Worm (Caenorhabditis elegans) whole organism, early embryonic: Measurements from ENCODE around the gene dop-1.
A peak's percentile ranks its signal among the peaks of the same experiment; 100 is the strongest.

Experiments
- F13C5.2 ChIP-seq: sonication (generic microtip); optimal IDR thresholded peaks from 2 replicates; lab custom pipeline; 2017; ENCODE audit warnings: mild to moderate bottlenecking, missing genetic modification characterization, inconsistent platforms, missing compliant biosample characterization
- ama-1 ChIP-seq: fragments of 150-350 bp; optimal IDR thresholded peaks from 2 replicates; lab custom pipeline; 2014
- ceh-13 ChIP-seq: fragments of 200-800 bp; sonication (Bioruptor generic); optimal IDR thresholded peaks from 2 replicates; lab custom pipeline; 2018; ENCODE audit warnings: mild to moderate bottlenecking, missing genetic modification characterization, missing compliant biosample characterization
- ceh-36 ChIP-seq: sonication (generic microtip); optimal IDR thresholded peaks from 2 replicates; lab custom pipeline; 2016; ENCODE audit warnings: missing genetic modification characterization, inconsistent platforms, missing compliant biosample characterization
- flt-1 ChIP-seq: fragments of 200-800 bp; sonication (Bioruptor generic); IDR thresholded peaks from 2 replicates; pipeline ENCODE4 v1.3.6; 2022; ENCODE audit warnings: missing genetic modification characterization, missing compliant biosample characterization
- hmbx-1 ChIP-seq: sonication (generic microtip); optimal IDR thresholded peaks from 2 replicates; lab custom pipeline; 2016; ENCODE audit warnings: mild to moderate bottlenecking, missing genetic modification characterization, missing compliant biosample characterization
- hmg-4 ChIP-seq: fragments of 200-800 bp; sonication (Bioruptor generic); optimal IDR thresholded peaks from 2 replicates; lab custom pipeline; 2018; ENCODE audit warnings: mild to moderate bottlenecking, missing genetic modification characterization, missing compliant biosample characterization
- pes-1 ChIP-seq: fragments of 200-800 bp; sonication (Bioruptor generic); IDR thresholded peaks from 2 replicates; pipeline ENCODE4 v1.3.6; 2022; ENCODE audit warnings: missing genetic modification reagents, missing genetic modification characterization, missing compliant biosample characterization
- scrt-1 ChIP-seq: fragments of 200-800 bp; sonication (Bioruptor generic); IDR thresholded peaks from 2 replicates; pipeline ENCODE4 v1.3.6; 2022; ENCODE audit warnings: missing genetic modification characterization, missing compliant biosample characterization
- tbx-11 ChIP-seq: fragments of 200-800 bp; sonication (Bioruptor generic); IDR thresholded peaks from 2 replicates; pipeline ENCODE4 v1.3.6; 2022; ENCODE audit warnings: missing genetic modification characterization, missing compliant biosample characterization
- tra-4 ChIP-seq: sonication (generic microtip); optimal IDR thresholded peaks from 2 replicates; lab custom pipeline; 2017; ENCODE audit warnings: missing genetic modification characterization, missing compliant biosample characterization

- peak; percentile 76 for TF ChIP-seq F13C5.2 (tag; lab: Kevin White, UChicago)
- TF ChIP-seq ama-1 (lab: Kevin White, UChicago) = no peak
- no peak for TF ChIP-seq pes-1 (GFP tag; lab: Robert Waterston, UW)
- no peak for TF ChIP-seq hmbx-1 (tag; lab: Kevin White, UChicago)
- TF ChIP-seq ceh-13 (GFP tag; lab: Kevin White, UChicago) = no peak
- no peak for TF ChIP-seq scrt-1 (GFP tag; lab: Robert Waterston, UW)
- TF ChIP-seq ceh-36 (tag; lab: Kevin White, UChicago) = no peak
- TF ChIP-seq flt-1 (GFP tag; lab: Robert Waterston, UW) = no peak
- TF ChIP-seq hmg-4 (GFP tag; lab: Kevin White, UChicago) = peak; percentile 59
- TF ChIP-seq tra-4 (tag; lab: Kevin White, UChicago) = no peak
- TF ChIP-seq tbx-11 (GFP tag; lab: Robert Waterston, UW) = no peak
Observed at ce11 chrX:4457853-4458322, 39.2 kb upstream of the dop-1 start, which contains the start of gene aps-2.
